Worm (Caenorhabditis elegans): ENCODE results near the gene R08D7.4.

Gene R08D7.4

DNA sequence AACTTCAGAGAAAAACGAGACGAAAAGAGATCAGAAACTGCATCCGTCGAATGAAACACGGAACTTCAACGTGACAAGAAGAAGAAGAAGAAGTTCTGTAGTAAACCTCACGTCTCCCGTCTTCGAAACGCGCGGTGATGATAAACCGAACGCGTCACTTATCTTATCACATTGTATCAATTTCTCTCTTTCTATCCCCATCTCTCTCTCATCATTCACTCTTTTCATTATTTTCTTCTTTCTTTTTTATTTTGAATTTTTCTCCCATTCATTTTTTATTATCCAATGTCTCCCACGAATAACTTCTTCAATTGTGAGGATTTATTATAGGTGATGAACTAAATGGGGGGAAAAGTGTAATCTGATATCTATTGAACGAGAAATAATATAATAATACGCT lies 15.2 kb downstream of the R08D7.4 start:
- peak; percentile 49 for TF ChIP-seq nhr-28 (tag; optimal IDR thresholded peaks at IDR 0.05)
- no peak for TF ChIP-seq hmg-1.1 (GFP tag; IDR thresholded peaks at IDR 0.05)
- TF ChIP-seq set-16 (GFP tag; IDR thresholded peaks at IDR 0.05): no peak
- no peak for TF ChIP-seq lin-39 (tag; optimal IDR thresholded peaks at IDR 0.05)
- no peak for TF ChIP-seq vab-7 (GFP tag; IDR thresholded peaks at IDR 0.05)
- TF ChIP-seq hlh-30 (tag; optimal IDR thresholded peaks at IDR 0.05; ENCODE audit: insufficient read depth): peak; percentile 70
- TF ChIP-seq lsy-2 (tag; optimal IDR thresholded peaks at IDR 0.05): peak; percentile 14 to 54
- no peak for TF ChIP-seq Y5F2A.4 (GFP tag; optimal IDR thresholded peaks at IDR 0.05)
- TF ChIP-seq daf-16 (GFP tag; optimal IDR thresholded peaks at IDR 0.05): no peak
- no peak for TF ChIP-seq daf-16 (tag; optimal IDR thresholded peaks at IDR 0.05)
- TF ChIP-seq mdl-1 (tag; optimal IDR thresholded peaks at IDR 0.05): peak; percentile 42 to 75
- no peak for TF ChIP-seq php-3 (GFP tag; IDR thresholded peaks at IDR 0.05)
- no peak for TF ChIP-seq daf-12 (tag; optimal IDR thresholded peaks at IDR 0.05)
- no peak for TF ChIP-seq F10B5.3 (tag; optimal IDR thresholded peaks at IDR 0.05)
- no peak for TF ChIP-seq nhr-111 (GFP tag; optimal IDR thresholded peaks at IDR 0.05)
- TF ChIP-seq lir-3 (tag; optimal IDR thresholded peaks at IDR 0.05): no peak
- no peak for TF ChIP-seq sdz-12 (GFP tag; optimal IDR thresholded peaks at IDR 0.05)
- TF ChIP-seq aly-2 (tag; optimal IDR thresholded peaks at IDR 0.05): no peak
- peak in 1 of 2 experiments; percentile 8 for TF ChIP-seq unc-62 (GFP tag; optimal IDR thresholded peaks at IDR 0.05 in 1 of 2)
- no peak for TF ChIP-seq unc-62 (tag; optimal IDR thresholded peaks at IDR 0.05)
- no peak for TF ChIP-seq mes-2 (tag; optimal IDR thresholded peaks at IDR 0.05; ENCODE audit: poor library complexity, severe bottlenecking)
- TF ChIP-seq snpc-4 (tag; optimal IDR thresholded peaks at IDR 0.05): no peak
- no peak for TF ChIP-seq spr-3 (GFP tag; optimal IDR thresholded peaks at IDR 0.05)
- TF ChIP-seq cey-2 (tag; optimal IDR thresholded peaks at IDR 0.05; ENCODE audit: borderline replicate concordance, insufficient read depth): peak; percentile 70
- no peak for TF ChIP-seq Y75B8A.6 (GFP tag; IDR thresholded peaks at IDR 0.05)
- no peak for TF ChIP-seq nhr-42 (GFP tag; IDR thresholded peaks at IDR 0.05)
- TF ChIP-seq nhr-48 (tag; optimal IDR thresholded peaks at IDR 0.05): peak; percentile 63
- peak; percentile 21 for TF ChIP-seq mep-1 (tag; optimal IDR thresholded peaks at IDR 0.05)
- no peak for TF ChIP-seq lim-7 (GFP tag; IDR thresholded peaks at IDR 0.05)
- peak; percentile 69 for TF ChIP-seq dve-1 (tag; optimal IDR thresholded peaks at IDR 0.05; ENCODE audit: insufficient read depth)
- TF ChIP-seq nhr-237 (tag; optimal IDR thresholded peaks at IDR 0.05): no peak
- TF ChIP-seq arid-1 (GFP tag; conservative IDR thresholded peaks at IDR 0.05): no peak
- TF ChIP-seq fkh-10 (GFP tag; optimal IDR thresholded peaks at IDR 0.05): no peak
- peak; percentile 78 for TF ChIP-seq mxl-3 (GFP tag; optimal IDR thresholded peaks at IDR 0.05)
- TF ChIP-seq skn-1 (tag; optimal IDR thresholded peaks at IDR 0.05): no peak
- no peak for TF ChIP-seq ZK337.2 (GFP tag; IDR thresholded peaks at IDR 0.05)
- no peak for TF ChIP-seq nhr-102 (tag; optimal IDR thresholded peaks at IDR 0.05)
- TF ChIP-seq Y105C5A.15 (GFP tag; IDR thresholded peaks at IDR 0.05): no peak
- TF ChIP-seq zip-2 (tag; optimal IDR thresholded peaks at IDR 0.05): no peak
- no peak for TF ChIP-seq madf-5 (GFP tag; IDR thresholded peaks at IDR 0.05)
- TF ChIP-seq fos-1 (tag; optimal IDR thresholded peaks at IDR 0.05): no peak
- TF ChIP-seq tag-97 (GFP tag; IDR thresholded peaks at IDR 0.05): no peak
- no peak for TF ChIP-seq aha-1 (tag)
- TF ChIP-seq daf-8 (GFP tag; IDR thresholded peaks at IDR 0.05): no peak
- no peak for TF ChIP-seq zip-11 (GFP tag; IDR thresholded peaks at IDR 0.05)
- TF ChIP-seq hlh-11 (tag; optimal IDR thresholded peaks at IDR 0.05): peak; percentile 76
- no peak for TF ChIP-seq gei-8 (GFP tag; optimal IDR thresholded peaks at IDR 0.05)
- no peak for TF ChIP-seq rbr-2 (tag; optimal IDR thresholded peaks at IDR 0.05)
